Fruit fly (Drosophila melanogaster) whole organism, embryonic: ENCODE measurements around the gene CG14154.

Experiments used
- Aef1 ChIP-seq: fragments of 200-800 bp; sonication (Bioruptor generic); IDR thresholded peaks from 3 replicates; pipeline ENCODE4 v1.3.6; 2022; ENCODE audit warnings: missing biosample characterization, missing genetic modification characterization
- CG10462 ChIP-seq: fragments of 200-800 bp; sonication (Bioruptor generic); optimal IDR thresholded peaks from 2 replicates; lab custom pipeline; 2016; ENCODE audit warnings: missing biosample characterization, missing genetic modification characterization
- CG11398 ChIP-seq: fragments of 200-800 bp; sonication (Bioruptor generic); optimal IDR thresholded peaks from 2 replicates; lab custom pipeline; 2016; ENCODE audit warnings: missing biosample characterization, missing genetic modification characterization
- CG14050 ChIP-seq: fragments of 200-800 bp; sonication (Bioruptor generic); IDR thresholded peaks from 3 replicates; pipeline ENCODE4 v1.3.6; 2022; ENCODE audit warnings: missing biosample characterization, missing genetic modification characterization
- CG16863 ChIP-seq: fragments of 200-800 bp; sonication (Bioruptor generic); optimal IDR thresholded peaks from 3 replicates; lab custom pipeline; 2016; ENCODE audit warnings: missing biosample characterization, missing genetic modification characterization
- CG17328 ChIP-seq: fragments of 200-800 bp; sonication (Bioruptor generic); IDR thresholded peaks from 2 replicates; pipeline ENCODE4 v1.3.6; 2022; ENCODE audit warnings: missing biosample characterization, missing genetic modification characterization
- CG17385 ChIP-seq: fragments of 200-800 bp; sonication (Bioruptor generic); optimal IDR thresholded peaks from 3 replicates; lab custom pipeline; 2018; ENCODE audit warnings: missing biosample characterization, mild to moderate bottlenecking, missing genetic modification characterization
- CG18011 ChIP-seq: fragments of 200-800 bp; sonication (Bioruptor generic); optimal IDR thresholded peaks from 2 replicates; lab custom pipeline; 2017; ENCODE audit warnings: missing biosample characterization, missing genetic modification characterization, mild to moderate bottlenecking, moderate library complexity, missing genotype
- CG2712 ChIP-seq: fragments of 200-800 bp; optimal IDR thresholded peaks from 3 replicates; lab custom pipeline; 2019; ENCODE audit warnings: missing biosample characterization, mild to moderate bottlenecking, missing genetic modification characterization, moderate library complexity
- CG2889 ChIP-seq: fragments of 200-800 bp; sonication (Bioruptor generic); IDR thresholded peaks from 3 replicates; pipeline ENCODE4 v1.3.6; 2022; ENCODE audit warnings: missing biosample characterization, missing genetic modification characterization
- CG34224 ChIP-seq: fragments of 200-800 bp; sonication (Bioruptor generic); IDR thresholded peaks from 3 replicates; pipeline ENCODE4 v1.3.6; 2022; ENCODE audit warnings: missing biosample characterization, missing genetic modification characterization; ENCODE audit not compliant: partially characterized antibody
- CG43689 ChIP-seq: fragments of 200-800 bp; sonication (Bioruptor generic); IDR thresholded peaks from 2 replicates; pipeline ENCODE4 v1.3.6; 2022; ENCODE audit warnings: missing biosample characterization, missing genetic modification characterization
- CG6175 ChIP-seq: fragments of 200-800 bp; sonication (Bioruptor generic); IDR thresholded peaks from 3 replicates; pipeline ENCODE4 v1.3.6; 2022; ENCODE audit warnings: missing biosample characterization, missing genetic modification characterization
- CG6272 ChIP-seq: fragments of 200-800 bp; sonication (Bioruptor generic); IDR thresholded peaks from 2 replicates; pipeline ENCODE4 v1.3.6; 2022; ENCODE audit warnings: missing biosample characterization, missing genetic modification characterization
- CG6854 ChIP-seq: fragments of 200-800 bp; sonication (Bioruptor generic); optimal IDR thresholded peaks from 3 replicates; lab custom pipeline; 2017; ENCODE audit warnings: missing biosample characterization, mild to moderate bottlenecking, missing genetic modification characterization
- CG7357 ChIP-seq: fragments of 200-800 bp; sonication (Bioruptor generic); IDR thresholded peaks from 3 replicates; pipeline ENCODE4 v1.3.6; 2022; ENCODE audit warnings: missing biosample characterization, missing genetic modification characterization
- CG8290 ChIP-seq, 3 experiments: fragments of 200-800 bp; sonication (Bioruptor generic); optimal IDR thresholded peaks; 2 replicates each; lab custom pipeline; 2016 to 2019; ENCODE audit warnings: missing biosample characterization in 3 of 3, missing genetic modification characterization in 3 of 3, mild to moderate bottlenecking in 2 of 3, moderate library complexity in 1 of 3
- CG8478 ChIP-seq: fragments of >200 bp; optimal IDR thresholded peaks from 2 replicates; lab custom pipeline; 2018
- Lhr ChIP-seq: fragments of 200-800 bp; sonication (Bioruptor generic); optimal IDR thresholded peaks from 3 replicates; lab custom pipeline; 2017; ENCODE audit warnings: mild to moderate bottlenecking, missing biosample characterization, missing genetic modification reagents, missing genetic modification characterization
- Lpt ChIP-seq: fragments of >200 bp; optimal IDR thresholded peaks from 2 replicates; lab custom pipeline; 2018; ENCODE audit warnings: missing biosample characterization, missing genetic modification characterization
- Med ChIP-seq: fragments of 200-800 bp; sonication (Bioruptor generic); peaks from one replicate; lab custom pipeline; 2016; ENCODE audit warnings: missing biosample characterization, missing genetic modification characterization, mild to moderate bottlenecking, inconsistent platforms, moderate library complexity
- Mes4 ChIP-seq: fragments of 200-800 bp; sonication (Bioruptor generic); optimal IDR thresholded peaks from 2 replicates; lab custom pipeline; 2016; ENCODE audit warnings: missing biosample characterization, missing genetic modification characterization
- Optix ChIP-seq: fragments of 200-800 bp; sonication (Bioruptor generic); IDR thresholded peaks from 3 replicates; pipeline ENCODE4 v1.3.6; 2022; ENCODE audit warnings: missing biosample characterization, missing genetic modification characterization
- Ptx1 ChIP-seq: fragments of 200-800 bp; sonication (Bioruptor generic); IDR thresholded peaks from 2 replicates; pipeline ENCODE4 v1.3.6; 2022; ENCODE audit warnings: missing biosample characterization, missing genetic modification characterization
- Six4 ChIP-seq: fragments of 200-800 bp; sonication (Bioruptor generic); optimal IDR thresholded peaks from 2 replicates; lab custom pipeline; 2016; ENCODE audit warnings: missing biosample characterization, missing genetic modification characterization
- Sox100B ChIP-seq: fragments of 200-800 bp; sonication (Bioruptor generic); optimal IDR thresholded peaks from 3 replicates; lab custom pipeline; 2018; ENCODE audit warnings: missing biosample characterization, mild to moderate bottlenecking, missing genetic modification characterization
- Sox102F ChIP-seq: fragments of 200-800 bp; sonication (Bioruptor generic); optimal IDR thresholded peaks from 2 replicates; lab custom pipeline; 2018; ENCODE audit warnings: missing biosample characterization, mild to moderate bottlenecking, missing genetic modification characterization, moderate library complexity
- amos ChIP-seq: fragments of 200-800 bp; sonication (Bioruptor generic); IDR thresholded peaks from 2 replicates; pipeline ENCODE4 v1.3.6; 2022; ENCODE audit warnings: missing biosample characterization, missing genetic modification characterization; ENCODE audit not compliant: partially characterized antibody
- bowl ChIP-seq: fragments of 200-800 bp; sonication (Bioruptor generic); IDR thresholded peaks from 2 replicates; pipeline ENCODE4 v1.3.6; 2022; ENCODE audit warnings: missing biosample characterization, missing genetic modification characterization
- cg ChIP-seq: fragments of 200-800 bp; sonication (Bioruptor generic); optimal IDR thresholded peaks from 3 replicates; lab custom pipeline; 2019; ENCODE audit warnings: missing biosample characterization, mild to moderate bottlenecking, missing genetic modification characterization, moderate library complexity
- chinmo ChIP-seq: fragments of 200-800 bp; sonication (Bioruptor generic); IDR thresholded peaks from 4 replicates; pipeline ENCODE4 v1.3.6; 2022; ENCODE audit warnings: missing biosample characterization, missing genetic modification characterization; ENCODE audit not compliant: partially characterized antibody
- chn ChIP-seq: fragments of 200-800 bp; sonication (Bioruptor generic); optimal IDR thresholded peaks from 2 replicates; lab custom pipeline; 2016; ENCODE audit warnings: missing biosample characterization, missing genetic modification characterization
- crp ChIP-seq, 2 experiments: fragments of 200-800 bp; sonication (Bioruptor generic); optimal IDR thresholded peaks; 2 replicates in 1 of 2; 3 replicates in 1 of 2; lab custom pipeline; 2017; ENCODE audit warnings: missing biosample characterization in 2 of 2, missing genetic modification characterization in 2 of 2, mild to moderate bottlenecking in 1 of 2, moderate library complexity in 1 of 2
- cwo ChIP-seq: fragments of 200-800 bp; sonication (Bioruptor generic); optimal IDR thresholded peaks from 3 replicates; lab custom pipeline; 2017; ENCODE audit warnings: missing biosample characterization, missing genetic modification characterization, mild to moderate bottlenecking, moderate library complexity, missing genetic modification reagents
- dati ChIP-seq: fragments of 200-800 bp; sonication (Bioruptor generic); IDR thresholded peaks from 2 replicates; pipeline ENCODE4 v1.3.6; 2022; ENCODE audit warnings: missing biosample characterization, missing genetic modification characterization
- dysf ChIP-seq: fragments of 200-800 bp; sonication (Bioruptor generic); IDR thresholded peaks from 3 replicates; pipeline ENCODE4 v1.3.6; 2022; ENCODE audit warnings: missing biosample characterization, missing genetic modification characterization
- emc ChIP-seq: fragments of 200-800 bp; sonication (Bioruptor generic); optimal IDR thresholded peaks from 2 replicates; lab custom pipeline; 2016; ENCODE audit warnings: missing biosample characterization, missing genetic modification characterization
- gcm ChIP-seq: fragments of 200-800 bp; sonication (Bioruptor generic); optimal IDR thresholded peaks from 2 replicates; lab custom pipeline; 2019; ENCODE audit warnings: missing biosample characterization, mild to moderate bottlenecking, missing genetic modification characterization, moderate library complexity
- gcm2 ChIP-seq: fragments of 200-800 bp; sonication (Bioruptor generic); optimal IDR thresholded peaks from 2 replicates; lab custom pipeline; 2016; ENCODE audit warnings: missing biosample characterization, missing genetic modification characterization
- h ChIP-seq: fragments of >200 bp; optimal IDR thresholded peaks from 2 replicates; lab custom pipeline; 2017
- mam ChIP-seq: fragments of 200-800 bp; sonication (Bioruptor generic); optimal IDR thresholded peaks from 3 replicates; lab custom pipeline; 2016; ENCODE audit warnings: missing biosample characterization, missing genetic modification characterization
- onecut ChIP-seq: fragments of 200-800 bp; sonication (Bioruptor generic); IDR thresholded peaks from 2 replicates; pipeline ENCODE4 v1.3.6; 2022; ENCODE audit warnings: missing biosample characterization, missing genetic modification characterization
- p53 ChIP-seq: fragments of 200-800 bp; sonication (Bioruptor generic); optimal IDR thresholded peaks from 2 replicates; lab custom pipeline; 2016; ENCODE audit warnings: missing biosample characterization, missing genetic modification characterization
- ranshi ChIP-seq: fragments of 200-800 bp; sonication (Bioruptor generic); IDR thresholded peaks from 2 replicates; pipeline ENCODE4 v1.3.6; 2022; ENCODE audit warnings: missing biosample characterization, missing genetic modification characterization
- salm ChIP-seq: fragments of 200-800 bp; sonication (Bioruptor generic); optimal IDR thresholded peaks from 2 replicates; lab custom pipeline; 2018; ENCODE audit warnings: missing biosample characterization, mild to moderate bottlenecking, missing genetic modification characterization
- sens-2 ChIP-seq: fragments of 200-800 bp; sonication (Bioruptor generic); IDR thresholded peaks from 2 replicates; pipeline ENCODE4 v1.3.6; 2022; ENCODE audit warnings: missing biosample characterization, missing genetic modification characterization
- sisA ChIP-seq: fragments of 200-800 bp; sonication (Bioruptor generic); IDR thresholded peaks from 2 replicates; pipeline ENCODE4 v1.3.6; 2022; ENCODE audit warnings: missing biosample characterization, missing genetic modification characterization
- stc ChIP-seq: fragments of 200-800 bp; sonication (Bioruptor generic); IDR thresholded peaks from 2 replicates; pipeline ENCODE4 v1.3.6; 2022; ENCODE audit warnings: missing biosample characterization, missing genetic modification characterization
- twi ChIP-seq: fragments of 200-800 bp; optimal IDR thresholded peaks from 2 replicates; lab custom pipeline; 2019; ENCODE audit warnings: missing biosample characterization, mild to moderate bottlenecking, missing genetic modification characterization, moderate library complexity
- tx ChIP-seq: fragments of 200-800 bp; sonication (Bioruptor generic); optimal IDR thresholded peaks from 2 replicates; lab custom pipeline; 2016; ENCODE audit warnings: missing biosample characterization, missing genetic modification characterization
- zf30C ChIP-seq: fragments of 200-800 bp; sonication (Bioruptor generic); optimal IDR thresholded peaks from 3 replicates; lab custom pipeline; 2018; ENCODE audit warnings: missing biosample characterization, mild to moderate bottlenecking, missing genetic modification characterization

Gene CG14154

DNA sequence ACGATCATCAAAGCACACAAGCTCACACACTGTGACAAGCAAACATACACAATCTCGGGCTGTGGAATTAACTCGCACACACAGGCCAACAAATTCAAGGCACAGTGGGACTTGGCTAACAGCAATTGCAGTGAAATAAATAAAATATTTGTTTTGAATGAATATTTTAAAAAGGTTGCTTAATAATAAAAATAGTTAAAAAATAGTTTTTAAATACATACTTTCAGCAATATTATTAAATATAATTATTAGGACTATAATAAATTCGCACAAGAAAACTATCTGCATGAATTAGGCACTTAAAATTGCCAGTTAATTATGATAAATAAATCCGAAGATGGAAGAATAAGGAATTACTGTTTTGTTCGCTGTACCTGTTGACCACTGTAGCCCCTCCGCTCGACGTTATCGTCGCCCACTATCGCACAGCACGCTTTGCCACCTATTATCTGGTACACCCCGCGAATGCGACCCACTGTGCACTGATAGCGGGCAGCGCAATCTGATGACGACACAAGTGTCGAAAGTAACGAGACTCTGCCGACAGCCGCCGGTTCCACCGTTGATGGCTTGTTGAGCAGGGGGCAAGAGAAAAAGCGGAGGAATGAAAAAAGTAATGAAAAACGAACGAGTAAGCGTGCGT, 41.2 kb downstream of the CG14154 start (continued):
- TF ChIP-seq ranshi (GFP tag; lab: Robert Waterston, UW) (peak; percentile 96), tx (GFP tag; lab: Kevin White, UChicago) (peak; percentile 75), CG11398 (GFP tag; lab: Kevin White, UChicago) (peak; percentile 82), CG6272 (GFP tag; lab: Robert Waterston, UW) (peak; percentile 94), CG10462 (GFP tag; lab: Kevin White, UChicago) (peak; percentile 96), CG2712 (tag; lab: Kevin White, UChicago) (peak; percentile 99), CG17328 (peak; percentile 93), p53 (GFP tag; lab: Kevin White, UChicago) (no peak), CG7357 (GFP tag; lab: Robert Waterston, UW) (peak; percentile 93), mam (GFP tag; lab: Kevin White, UChicago) (peak; percentile 89), Lhr (GFP tag; lab: Kevin White, UChicago) (peak; percentile 93), Aef1 (GFP tag; lab: Robert Waterston, UW) (peak; percentile 96), CG14050 (GFP tag; lab: Robert Waterston, UW) (peak; percentile 93), CG8478 (lab: Kevin White, UChicago) (no peak), stc (peak; percentile 98), Six4 (GFP tag; lab: Kevin White, UChicago) (peak; percentile 97), sisA (GFP tag; lab: Robert Waterston, UW) (peak; percentile 98), Mes4 (GFP tag; lab: Kevin White, UChicago) (peak; percentile 84), zf30C (GFP tag; lab: Kevin White, UChicago) (no peak), cg (peak; percentile 54), CG16863 (GFP tag; lab: Kevin White, UChicago) (peak; percentile 84), gcm (GFP tag; lab: Kevin White, UChicago) (peak; percentile 97), crp (GFP tag; optimal IDR thresholded peaks at IDR 0.05; lab: Kevin White, UChicago) (peak in 1 of 2 experiments; percentile 72), Sox102F (GFP tag; lab: Kevin White, UChicago) (peak; percentile 98), h (lab: Kevin White, UChicago) (no peak), chn (peak; percentile 92), sens-2 (peak; percentile 76), Lpt (GFP tag; lab: Kevin White, UChicago) (no peak), cwo (peak; percentile 99), emc (GFP tag; lab: Kevin White, UChicago) (peak; percentile 71), Optix (peak; percentile 83), dysf (peak; percentile 99), CG18011 (GFP tag; lab: Kevin White, UChicago) (peak; percentile 89), dati (GFP tag; lab: Robert Waterston, UW) (peak; percentile 86), amos (GFP tag; lab: Robert Waterston, UW) (no peak; the same call in 1 of the 2 replicates), Sox100B (GFP tag; lab: Kevin White, UChicago) (peak; percentile 100), Med (GFP tag; lab: Kevin White, UChicago) (peak; percentile 90), CG34224 (GFP tag; lab: Robert Waterston, UW) (peak; percentile 41; the same call in 1 of the 3 replicates), CG17385 (GFP tag; lab: Kevin White, UChicago) (peak; percentile 97), CG6175 (peak; percentile 96), CG6854 (peak; percentile 98), CG43689 (GFP tag; lab: Robert Waterston, UW) (peak; percentile 94), twi (tag; lab: Kevin White, UChicago) (peak; percentile 95), salm (tag; lab: Kevin White, UChicago) (peak; percentile 96), bowl (peak; percentile 93), Ptx1 (peak; percentile 99), CG2889 (peak; percentile 92), chinmo (GFP tag; lab: Robert Waterston, UW) (peak; percentile 87), gcm2 (peak; percentile 91), CG8290 (GFP tag; optimal IDR thresholded peaks at IDR 0.05; lab: Kevin White, UChicago) (peak; percentile 96), CG8290 (tag; optimal IDR thresholded peaks at IDR 0.05; lab: Kevin White, UChicago) (peak; percentile 80 to 92), onecut (GFP tag; lab: Robert Waterston, UW) (peak; percentile 92)
